Worm (Caenorhabditis elegans): ENCODE measurements around the gene cab-1.

ce11 chrX:12172482-12173134 is 40.1 kb downstream of the cab-1 start:
- no peak for TF ChIP-seq aly-1 (tag; optimal IDR thresholded peaks at IDR 0.05)
- no peak for TF ChIP-seq tbx-11 (GFP tag; IDR thresholded peaks at IDR 0.05)
- no peak for TF ChIP-seq ama-1 (optimal IDR thresholded peaks at IDR 0.05)
- TF ChIP-seq ceh-13 (GFP tag; optimal IDR thresholded peaks at IDR 0.05): no peak
- no peak for TF ChIP-seq F13C5.2 (tag; optimal IDR thresholded peaks at IDR 0.05)
- TF ChIP-seq ets-7 (tag; optimal IDR thresholded peaks at IDR 0.05): no peak
- TF ChIP-seq tbx-37 (GFP tag; conservative IDR thresholded peaks at IDR 0.05): no peak
- TF ChIP-seq hnd-1 (tag; optimal IDR thresholded peaks at IDR 0.05): no peak
- TF ChIP-seq flt-1 (GFP tag; IDR thresholded peaks at IDR 0.05): no peak
- no peak for TF ChIP-seq hmg-4 (GFP tag; optimal IDR thresholded peaks at IDR 0.05)
- TF ChIP-seq B0310.2 (tag; optimal IDR thresholded peaks at IDR 0.05): no peak
- TF ChIP-seq hmbx-1 (tag; optimal IDR thresholded peaks at IDR 0.05): no peak
